Fruit fly (Drosophila melanogaster) whole organism, embryonic: ENCODE results near the gene RhoGAP5A.

ENCODE experiments used
- Atf3 ChIP-seq: fragments of 200-800 bp; sonication (Bioruptor generic); optimal IDR thresholded peaks from 3 replicates; lab custom pipeline; 2016; ENCODE audit warnings: missing biosample characterization, missing genetic modification characterization
- CG10431 ChIP-seq: fragments of 200-800 bp; sonication (Bioruptor generic); optimal IDR thresholded peaks from 3 replicates; lab custom pipeline; 2018; ENCODE audit warnings: missing biosample characterization, mild to moderate bottlenecking, missing genetic modification characterization
- CG4404 ChIP-seq: fragments of 200-800 bp; sonication (Bioruptor generic); IDR thresholded peaks from 2 replicates; pipeline ENCODE4 v1.3.6; 2022; ENCODE audit warnings: missing biosample characterization, missing genetic modification characterization
- Hr78 ChIP-seq, 2 experiments: fragments of 200-800 bp in 1 of 2; fragments of >200 bp in 1 of 2; sonication (Bioruptor generic) in 1 of 2; optimal IDR thresholded peaks; 2 replicates each; lab custom pipeline; 2017 to 2019; ENCODE audit warnings: missing biosample characterization in 2 of 2, missing genetic modification characterization in 2 of 2, mild to moderate bottlenecking in 1 of 2, moderate library complexity in 1 of 2
- Lpt ChIP-seq: fragments of >200 bp; optimal IDR thresholded peaks from 2 replicates; lab custom pipeline; 2018; ENCODE audit warnings: missing biosample characterization, missing genetic modification characterization
- YL-1 ChIP-seq: fragments of 200-800 bp; sonication (Bioruptor generic); optimal IDR thresholded peaks from 3 replicates; lab custom pipeline; 2017; ENCODE audit warnings: missing biosample characterization, mild to moderate bottlenecking, missing genetic modification characterization
- dm ChIP-seq: fragments of 200-800 bp; sonication (Bioruptor generic); optimal IDR thresholded peaks from 3 replicates; lab custom pipeline; 2016; ENCODE audit warnings: missing biosample characterization, missing genetic modification characterization
- grn ChIP-seq: fragments of 200-800 bp; sonication (Bioruptor generic); optimal IDR thresholded peaks from 3 replicates; lab custom pipeline; 2017; ENCODE audit warnings: missing biosample characterization, missing genetic modification characterization
- gsb-n ChIP-seq: fragments of 200-800 bp; sonication (Bioruptor generic); optimal IDR thresholded peaks from 3 replicates; lab custom pipeline; 2018; ENCODE audit warnings: missing biosample characterization, mild to moderate bottlenecking, missing genetic modification characterization
- nerfin-2 ChIP-seq: fragments of 200-800 bp; sonication (Bioruptor generic); IDR thresholded peaks from 2 replicates; pipeline ENCODE4 v1.3.6; 2022; ENCODE audit warnings: missing biosample characterization, missing genetic modification characterization; ENCODE audit not compliant: partially characterized antibody
- nmo ChIP-seq: fragments of 200-800 bp; sonication (Bioruptor generic); optimal IDR thresholded peaks from 2 replicates; lab custom pipeline; 2018; ENCODE audit warnings: missing biosample characterization, mild to moderate bottlenecking, missing genetic modification characterization, moderate library complexity
- rib ChIP-seq: fragments of 200-800 bp; sonication (Bioruptor generic); IDR thresholded peaks from 2 replicates; pipeline ENCODE4 v1.3.6; 2022; ENCODE audit warnings: missing biosample characterization, missing genetic modification characterization

- TF ChIP-seq Hr78 (GFP tag; optimal IDR thresholded peaks at IDR 0.05; lab: Kevin White, UChicago) (no peak), nerfin-2 (GFP tag; lab: Robert Waterston, UW) (no peak), grn (GFP tag; lab: Kevin White, UChicago) (no peak), dm (GFP tag; lab: Kevin White, UChicago) (no peak), nmo (GFP tag; lab: Kevin White, UChicago) (no peak), gsb-n (tag; lab: Kevin White, UChicago) (no peak), CG4404 (GFP tag; lab: Robert Waterston, UW) (no peak), CG10431 (no peak), Lpt (GFP tag; lab: Kevin White, UChicago) (no peak), Atf3 (no peak), rib (GFP tag; lab: Robert Waterston, UW) (no peak), YL-1 (GFP tag; lab: Kevin White, UChicago) (no peak)
Measured at dm6 chrX:5636529-5637099, 18.0 kb upstream of the RhoGAP5A start.
